Worm (Caenorhabditis elegans) whole organism, L3 larva: ENCODE measurements around the gene dhrr-1.

ENCODE experiments used
- ama-1 ChIP-seq: fragments of 150-350 bp; optimal IDR thresholded peaks from 2 replicates; lab custom pipeline; 2018
- ceh-9 ChIP-seq: sonication (generic microtip); optimal IDR thresholded peaks from 2 replicates; lab custom pipeline; 2018; ENCODE audit warnings: missing biosample characterization, missing genetic modification characterization
- elt-2 ChIP-seq: sonication (generic microtip); optimal IDR thresholded peaks from 2 replicates; lab custom pipeline; 2016; ENCODE audit warnings: missing genetic modification reagents, mild to moderate bottlenecking, missing genetic modification characterization, missing compliant biosample characterization
- elt-3 ChIP-seq, 3 experiments: fragments of 150-350 bp in 1 of 3; sonication (generic microtip) in 2 of 3; optimal IDR thresholded peaks; 2 replicates in 2 of 3; 4 replicates in 1 of 3; lab custom pipeline; 2014 to 2017; ENCODE audit warnings: missing biosample characterization in 3 of 3, missing genetic modification characterization in 3 of 3
- fkh-2 ChIP-seq: fragments of 150-350 bp; optimal IDR thresholded peaks from 2 replicates; lab custom pipeline; 2014; ENCODE audit warnings: missing biosample characterization, missing genetic modification reagents, missing genetic modification characterization
- lin-39 ChIP-seq: fragments of 150-350 bp; optimal IDR thresholded peaks from 2 replicates; lab custom pipeline; 2018; ENCODE audit warnings: missing biosample characterization, missing genetic modification reagents, missing genetic modification characterization
- nfya-1 ChIP-seq: sonication (generic microtip); optimal IDR thresholded peaks from 2 replicates; lab custom pipeline; 2017; ENCODE audit warnings: missing genetic modification characterization, mild to moderate bottlenecking, missing compliant biosample characterization, antibody characterized with exemption, moderate library complexity; ENCODE audit not compliant: insufficient read depth
- nhr-11 ChIP-seq: fragments of 150-350 bp; optimal IDR thresholded peaks from 2 replicates; lab custom pipeline; 2014; ENCODE audit warnings: missing biosample characterization, missing genetic modification characterization
- nhr-12 ChIP-seq: fragments of 150-350 bp; optimal IDR thresholded peaks from 2 replicates; lab custom pipeline; 2014; ENCODE audit warnings: missing biosample characterization, missing genetic modification characterization
- nhr-23 ChIP-seq: fragments of 150-350 bp; optimal IDR thresholded peaks from 2 replicates; lab custom pipeline; 2014; ENCODE audit warnings: missing biosample characterization, missing genetic modification reagents, missing genetic modification characterization
- nhr-77 ChIP-seq: fragments of 150-350 bp; optimal IDR thresholded peaks from 2 replicates; lab custom pipeline; 2014; ENCODE audit warnings: missing biosample characterization, missing genetic modification characterization
- sea-2 ChIP-seq: fragments of 150-350 bp; sonication (generic microtip); optimal IDR thresholded peaks from 4 replicates; lab custom pipeline; 2014; ENCODE audit warnings: missing biosample characterization, missing genetic modification reagents, missing genetic modification characterization

- TF ChIP-seq elt-3 (tag; optimal IDR thresholded peaks at IDR 0.05; lab: Kevin White, UChicago) (no peak), elt-2 (tag; lab: Kevin White, UChicago) (no peak), nhr-23 (tag; lab: Kevin White, UChicago) (no peak), sea-2 (no peak), ceh-9 (tag; lab: Kevin White, UChicago) (no peak), nfya-1 (no peak), nhr-11 (tag; lab: Kevin White, UChicago) (no peak), nhr-12 (no peak), fkh-2 (tag; lab: Kevin White, UChicago) (no peak), nhr-77 (tag; lab: Kevin White, UChicago) (no peak), lin-39 (tag; lab: Kevin White, UChicago) (no peak), ama-1 (lab: Kevin White, UChicago) (no peak)
Observed at ce11 chrIII:8949147-8949546, 4.7 kb downstream of the dhrr-1 start.
